Worm (Caenorhabditis elegans): ENCODE results near the gene R151.2.

ce11 chrIII:7165276-7165675 is 44.5 kb upstream of the R151.2 start:
- no peak for TF ChIP-seq drap-1 (GFP tag; optimal IDR thresholded peaks at IDR 0.05)
- no peak for TF ChIP-seq lin-13 (tag; optimal IDR thresholded peaks at IDR 0.05)
- no peak for TF ChIP-seq snpc-4 (tag; optimal IDR thresholded peaks at IDR 0.05)
- TF ChIP-seq unc-62 (GFP tag; optimal IDR thresholded peaks at IDR 0.05) = no peak
- TF ChIP-seq sem-2 (GFP tag; optimal IDR thresholded peaks at IDR 0.05) = no peak
- no peak for TF ChIP-seq ceh-43 (GFP tag; optimal IDR thresholded peaks at IDR 0.05)
- no peak for TF ChIP-seq elt-3 (tag; optimal IDR thresholded peaks at IDR 0.05)
- no peak for TF ChIP-seq nhr-76 (tag; optimal IDR thresholded peaks at IDR 0.05)
- no peak for TF ChIP-seq ces-1 (GFP tag; optimal IDR thresholded peaks at IDR 0.05)
- TF ChIP-seq ztf-11 (tag; optimal IDR thresholded peaks at IDR 0.05) = no peak
- TF ChIP-seq nhr-12 (tag; optimal IDR thresholded peaks at IDR 0.05) = no peak
- TF ChIP-seq mep-1 (tag; optimal IDR thresholded peaks at IDR 0.05) = no peak
- TF ChIP-seq nhr-28 (tag; optimal IDR thresholded peaks at IDR 0.05) = no peak
- no peak for TF ChIP-seq elt-1 (tag; optimal IDR thresholded peaks at IDR 0.05; ENCODE audit: borderline replicate concordance, insufficient read depth)

Measured in whole organism, mixed stage, embryonic.